Worm (Caenorhabditis elegans): ENCODE data around the gene fbxa-1.

The fbxa-1 gene

ce11 chrIII:2281975-2282957 lies 25.7 kb downstream of the fbxa-1 start, which contains the start of gene Y54F10BM.3:
Y54F10BM.3 (plus strand) TSS chrIII:2282025.
- TF ChIP-seq ceh-28 (tag; optimal IDR thresholded peaks at IDR 0.05) (peak; percentile 97), unc-62 (GFP tag; optimal IDR thresholded peaks at IDR 0.05 in 1 of 2) (no peak), unc-62 (tag; optimal IDR thresholded peaks at IDR 0.05) (no peak)

ce11 chrIII:2280569-2280968 lies 27.4 kb downstream of the fbxa-1 start, which contains the start of gene Y54F10BM.22:
Y54F10BM.22 (plus strand) TSS chrIII:2280899.
- TF ChIP-seq zag-1 (tag; optimal IDR thresholded peaks at IDR 0.05) (no peak), T20F7.1 (GFP tag; optimal IDR thresholded peaks at IDR 0.05) (no peak), ZK337.2 (GFP tag; IDR thresholded peaks at IDR 0.05) (no peak), skn-1 (tag; optimal IDR thresholded peaks at IDR 0.05) (no peak), hlh-30 (tag; optimal IDR thresholded peaks at IDR 0.05; ENCODE audit: insufficient read depth) (peak; percentile 3), F37D6.2 (tag; optimal IDR thresholded peaks at IDR 0.05) (no peak), mdt-29 (GFP tag; IDR thresholded peaks at IDR 0.05) (no peak)

ce11 chrIII:2279457-2279856 lies 28.5 kb downstream of the fbxa-1 start, which contains the start of gene Y54F10BM.23:
Y54F10BM.23 (minus strand) TSS chrIII:2279557.
- TF ChIP-seq egl-43 (GFP tag; IDR thresholded peaks at IDR 0.05) (no peak), nhr-102 (tag; optimal IDR thresholded peaks at IDR 0.05) (no peak), aly-2 (tag; optimal IDR thresholded peaks at IDR 0.05) (no peak), ceh-44 (GFP tag; IDR thresholded peaks at IDR 0.05) (no peak), zip-2 (tag; optimal IDR thresholded peaks at IDR 0.05) (no peak), unc-130 (GFP tag; optimal IDR thresholded peaks at IDR 0.05) (no peak), pqm-1 (tag; optimal IDR thresholded peaks at IDR 0.05) (no peak), tra-1 (GFP tag; IDR thresholded peaks at IDR 0.05) (no peak), T26A8.4 (GFP tag; IDR thresholded peaks at IDR 0.05) (no peak), mep-1 (tag; optimal IDR thresholded peaks at IDR 0.05) (no peak), spr-1 (tag; optimal IDR thresholded peaks at IDR 0.05) (no peak), spr-3 (GFP tag; optimal IDR thresholded peaks at IDR 0.05) (no peak), ceh-62 (tag; optimal IDR thresholded peaks at IDR 0.05) (no peak), ZK337.2 (GFP tag; IDR thresholded peaks at IDR 0.05) (no peak), set-16 (GFP tag; IDR thresholded peaks at IDR 0.05) (no peak), aha-1 (tag) (no peak), daf-16 (GFP tag; optimal IDR thresholded peaks at IDR 0.05) (no peak), daf-16 (tag; optimal IDR thresholded peaks at IDR 0.05) (no peak), lim-7 (GFP tag; IDR thresholded peaks at IDR 0.05) (no peak)

- TF ChIP-seq gei-8 (GFP tag; optimal IDR thresholded peaks at IDR 0.05) (no peak), lin-29 (GFP tag; IDR thresholded peaks at IDR 0.05) (no peak), Y75B8A.6 (GFP tag; IDR thresholded peaks at IDR 0.05) (no peak), ztf-7 (tag; optimal IDR thresholded peaks at IDR 0.05) (no peak), ceh-32 (tag; optimal IDR thresholded peaks at IDR 0.05; ENCODE audit: poor library complexity) (no peak), mes-2 (tag; optimal IDR thresholded peaks at IDR 0.05; ENCODE audit: poor library complexity, severe bottlenecking) (no peak), Y5F2A.4 (GFP tag; optimal IDR thresholded peaks at IDR 0.05) (no peak), snpc-4 (tag; optimal IDR thresholded peaks at IDR 0.05) (no peak), lin-1 (GFP tag; IDR thresholded peaks at IDR 0.05) (no peak), zfp-3 (GFP tag; conservative IDR thresholded peaks at IDR 0.05) (no peak), nhr-41 (GFP tag; IDR thresholded peaks at IDR 0.05) (no peak), nhr-76 (tag; optimal IDR thresholded peaks at IDR 0.05) (no peak), sdz-12 (GFP tag; optimal IDR thresholded peaks at IDR 0.05) (no peak)
Measured at ce11 chrIII:2276842-2277241, 31.1 kb downstream of the fbxa-1 start, which contains the start of gene Y54F10BM.21. Y54F10BM.21 (plus strand) TSS chrIII:2277142.

All from whole organism, L4 larva.